Worm (Caenorhabditis elegans): ENCODE data around the gene col-141.

DNA sequence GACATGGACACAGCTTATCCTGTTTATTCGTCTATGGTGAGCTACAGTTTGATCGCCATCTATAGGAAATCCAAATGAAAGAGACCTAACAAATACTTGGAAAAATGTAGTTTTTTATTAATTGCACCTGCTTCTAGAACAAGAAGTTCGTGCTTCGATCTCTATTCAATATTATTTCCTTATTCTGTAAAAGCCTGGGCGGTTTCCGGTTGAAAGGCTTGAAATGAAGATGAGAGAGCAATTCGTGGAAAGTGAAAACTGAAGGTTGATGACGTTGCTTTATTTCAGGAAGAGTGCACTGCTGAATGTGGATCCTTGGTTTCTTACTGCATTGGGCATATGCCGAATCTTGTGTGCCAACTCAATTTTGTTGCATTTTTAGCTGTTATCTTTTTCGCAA lies 48.8 kb upstream of the col-141 start:
- TF ChIP-seq egl-27 (tag; optimal IDR thresholded peaks at IDR 0.05) (no peak), ama-1 (optimal IDR thresholded peaks at IDR 0.05) (no peak), snpc-4 (tag; optimal IDR thresholded peaks at IDR 0.05) (no peak), lin-15B (tag; optimal IDR thresholded peaks at IDR 0.05) (no peak)

All from whole organism, L1 larva.